Worm (Caenorhabditis elegans) whole organism, early embryonic: Measurements from ENCODE around the gene fbxa-163.

Source experiments
- B0310.2 ChIP-seq: sonication (generic microtip); optimal IDR thresholded peaks from 2 replicates; lab custom pipeline; 2016; ENCODE audit warnings: mild to moderate bottlenecking, missing genetic modification characterization, missing compliant biosample characterization
- aly-1 ChIP-seq: sonication (generic microtip); optimal IDR thresholded peaks from 2 replicates; lab custom pipeline; 2016; ENCODE audit warnings: missing genetic modification characterization, missing compliant biosample characterization
- ama-1 ChIP-seq: fragments of 150-350 bp; optimal IDR thresholded peaks from 2 replicates; lab custom pipeline; 2014
- ceh-36 ChIP-seq: sonication (generic microtip); optimal IDR thresholded peaks from 2 replicates; lab custom pipeline; 2016; ENCODE audit warnings: missing genetic modification characterization, inconsistent platforms, missing compliant biosample characterization
- ets-7 ChIP-seq: sonication (generic microtip); optimal IDR thresholded peaks from 2 replicates; lab custom pipeline; 2016; ENCODE audit warnings: missing genotype, missing genetic modification characterization, missing compliant biosample characterization
- flt-1 ChIP-seq: fragments of 200-800 bp; sonication (Bioruptor generic); IDR thresholded peaks from 2 replicates; pipeline ENCODE4 v1.3.6; 2022; ENCODE audit warnings: missing genetic modification characterization, missing compliant biosample characterization
- hmbx-1 ChIP-seq: sonication (generic microtip); optimal IDR thresholded peaks from 2 replicates; lab custom pipeline; 2016; ENCODE audit warnings: mild to moderate bottlenecking, missing genetic modification characterization, missing compliant biosample characterization
- hmg-4 ChIP-seq: fragments of 200-800 bp; sonication (Bioruptor generic); optimal IDR thresholded peaks from 2 replicates; lab custom pipeline; 2018; ENCODE audit warnings: mild to moderate bottlenecking, missing genetic modification characterization, missing compliant biosample characterization
- hnd-1 ChIP-seq: sonication (generic microtip); optimal IDR thresholded peaks from 2 replicates; lab custom pipeline; 2016; ENCODE audit warnings: missing genetic modification characterization, missing compliant biosample characterization
- pes-1 ChIP-seq: fragments of 200-800 bp; sonication (Bioruptor generic); IDR thresholded peaks from 2 replicates; pipeline ENCODE4 v1.3.6; 2022; ENCODE audit warnings: missing genetic modification reagents, missing genetic modification characterization, missing compliant biosample characterization
- scrt-1 ChIP-seq: fragments of 200-800 bp; sonication (Bioruptor generic); IDR thresholded peaks from 2 replicates; pipeline ENCODE4 v1.3.6; 2022; ENCODE audit warnings: missing genetic modification characterization, missing compliant biosample characterization
- tbx-11 ChIP-seq: fragments of 200-800 bp; sonication (Bioruptor generic); IDR thresholded peaks from 2 replicates; pipeline ENCODE4 v1.3.6; 2022; ENCODE audit warnings: missing genetic modification characterization, missing compliant biosample characterization
- tra-4 ChIP-seq: sonication (generic microtip); optimal IDR thresholded peaks from 2 replicates; lab custom pipeline; 2017; ENCODE audit warnings: missing genetic modification characterization, missing compliant biosample characterization

DNA sequence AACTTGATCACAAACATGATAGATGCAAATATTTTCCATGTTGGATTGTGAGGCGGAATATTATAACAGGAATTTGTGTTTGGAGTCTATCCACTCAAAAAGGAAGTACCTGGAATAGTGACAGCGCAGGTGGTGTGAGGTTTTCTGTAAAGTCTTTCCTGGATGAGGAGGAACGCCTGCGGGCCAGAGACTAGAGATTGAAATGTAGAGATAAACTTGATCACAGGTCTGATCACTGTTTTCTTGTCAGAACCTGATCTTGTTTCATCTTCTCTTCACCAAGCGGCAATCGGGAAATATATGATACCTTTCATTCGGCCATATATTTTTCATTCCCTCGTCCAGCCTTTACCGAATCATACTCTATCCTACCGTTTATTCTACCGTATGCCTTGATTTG, 24.2 kb downstream of the fbxa-163 start, which contains the start of gene T07H3.8:
- TF ChIP-seq ama-1 (lab: Kevin White, UChicago) (no peak), tra-4 (no peak), tbx-11 (GFP tag; lab: Robert Waterston, UW) (no peak), ets-7 (tag; lab: Kevin White, UChicago) (no peak), ceh-36 (tag; lab: Kevin White, UChicago) (no peak), aly-1 (tag; lab: Kevin White, UChicago) (no peak), hnd-1 (tag; lab: Kevin White, UChicago) (no peak), pes-1 (GFP tag; lab: Robert Waterston, UW) (no peak), flt-1 (GFP tag; lab: Robert Waterston, UW) (no peak), hmbx-1 (no peak), hmg-4 (GFP tag; lab: Kevin White, UChicago) (no peak), scrt-1 (GFP tag; lab: Robert Waterston, UW) (no peak), B0310.2 (tag; lab: Kevin White, UChicago) (no peak)
